Fruit fly (Drosophila melanogaster) whole organism, embryonic: ENCODE measurements around the gene CG11843.

Experiments
- Ada2b ChIP-seq: fragments of 200-800 bp; sonication (Bioruptor generic); IDR thresholded peaks from 2 replicates; pipeline ENCODE4 v1.3.6; 2022; ENCODE audit warnings: missing biosample characterization, missing genetic modification characterization
- Bdp1 ChIP-seq: fragments of 200-800 bp; sonication (Bioruptor generic); optimal IDR thresholded peaks from 3 replicates; lab custom pipeline; 2016; ENCODE audit warnings: missing biosample characterization, missing genetic modification characterization
- CG10654 ChIP-seq: fragments of 200-800 bp; sonication (Bioruptor generic); optimal IDR thresholded peaks from 2 replicates; lab custom pipeline; 2016; ENCODE audit warnings: missing biosample characterization, missing genetic modification characterization
- CG11093 ChIP-seq: fragments of 200-800 bp; sonication (Bioruptor generic); IDR thresholded peaks from 3 replicates; pipeline ENCODE4 v1.3.6; 2022; ENCODE audit warnings: missing biosample characterization, missing genetic modification characterization
- CG13123 ChIP-seq: fragments of 200-800 bp; sonication (Bioruptor generic); optimal IDR thresholded peaks from 2 replicates; lab custom pipeline; 2016; ENCODE audit warnings: missing biosample characterization, missing genetic modification characterization
- CG13775 ChIP-seq: fragments of 200-800 bp; sonication (Bioruptor generic); optimal IDR thresholded peaks from 3 replicates; lab custom pipeline; 2017; ENCODE audit warnings: missing biosample characterization, mild to moderate bottlenecking, missing genetic modification characterization
- CG13894 ChIP-seq: fragments of 200-800 bp; sonication (Bioruptor generic); optimal IDR thresholded peaks from 3 replicates; lab custom pipeline; 2018; ENCODE audit warnings: missing biosample characterization, mild to moderate bottlenecking, missing genetic modification characterization, moderate library complexity
- CG14441 ChIP-seq: fragments of 200-800 bp; sonication (Bioruptor generic); IDR thresholded peaks from 2 replicates; pipeline ENCODE4 v1.3.6; 2022; ENCODE audit warnings: missing biosample characterization, missing genetic modification characterization
- CG14710 ChIP-seq: fragments of 200-800 bp; sonication (Bioruptor generic); optimal IDR thresholded peaks from 3 replicates; lab custom pipeline; 2019; ENCODE audit warnings: missing biosample characterization, mild to moderate bottlenecking, missing genetic modification characterization, moderate library complexity
- CG14965 ChIP-seq: fragments of 200-800 bp; sonication (Bioruptor generic); optimal IDR thresholded peaks from 2 replicates; lab custom pipeline; 2016; ENCODE audit warnings: missing biosample characterization, missing genetic modification characterization, borderline replicate concordance
- CG17385 ChIP-seq: fragments of 200-800 bp; sonication (Bioruptor generic); optimal IDR thresholded peaks from 3 replicates; lab custom pipeline; 2018; ENCODE audit warnings: missing biosample characterization, mild to moderate bottlenecking, missing genetic modification characterization
- CG18476 ChIP-seq: fragments of 200-800 bp; sonication (Bioruptor generic); optimal IDR thresholded peaks from 2 replicates; lab custom pipeline; 2016; ENCODE audit warnings: missing biosample characterization, mild to moderate bottlenecking, missing genetic modification characterization
- CG18764 ChIP-seq: fragments of 200-800 bp; sonication (Bioruptor generic); optimal IDR thresholded peaks from 3 replicates; lab custom pipeline; 2016; ENCODE audit warnings: missing biosample characterization, missing genetic modification characterization
- CG2678 ChIP-seq: fragments of 200-800 bp; sonication (Bioruptor generic); optimal IDR thresholded peaks from 3 replicates; lab custom pipeline; 2019; ENCODE audit warnings: missing biosample characterization, mild to moderate bottlenecking, missing genetic modification characterization, moderate library complexity
- CG2875 ChIP-seq: fragments of 200-800 bp; sonication (Bioruptor generic); optimal IDR thresholded peaks from 2 replicates; lab custom pipeline; 2017; ENCODE audit warnings: missing biosample characterization, mild to moderate bottlenecking, missing genetic modification characterization, missing genetic modification reagents
- CG32772 ChIP-seq: fragments of 200-800 bp; sonication (Bioruptor generic); IDR thresholded peaks from 2 replicates; pipeline ENCODE4 v1.3.6; 2022; ENCODE audit warnings: missing biosample characterization, missing genetic modification characterization
- CG34376 ChIP-seq: fragments of 200-800 bp; sonication (Bioruptor generic); optimal IDR thresholded peaks from 2 replicates; lab custom pipeline; 2018; ENCODE audit warnings: missing biosample characterization, mild to moderate bottlenecking, missing genetic modification characterization
- CG4360 ChIP-seq: fragments of 200-800 bp; sonication (Bioruptor generic); IDR thresholded peaks from 2 replicates; pipeline ENCODE4 v1.3.6; 2022; ENCODE audit warnings: missing biosample characterization, missing genetic modification characterization
- CG43689 ChIP-seq: fragments of 200-800 bp; sonication (Bioruptor generic); IDR thresholded peaks from 2 replicates; pipeline ENCODE4 v1.3.6; 2022; ENCODE audit warnings: missing biosample characterization, missing genetic modification characterization
- CG4730 ChIP-seq: fragments of 200-800 bp; sonication (Bioruptor generic); IDR thresholded peaks from 2 replicates; pipeline ENCODE4 v1.3.6; 2022; ENCODE audit warnings: missing biosample characterization, missing genetic modification characterization
- CG5953 ChIP-seq: fragments of 200-800 bp; sonication (Bioruptor generic); IDR thresholded peaks from 2 replicates; pipeline ENCODE4 v1.3.6; 2022; ENCODE audit warnings: missing biosample characterization, missing genetic modification characterization
- CG6654 ChIP-seq: fragments of 200-800 bp; sonication (Bioruptor generic); optimal IDR thresholded peaks from 2 replicates; lab custom pipeline; 2017; ENCODE audit warnings: missing biosample characterization, mild to moderate bottlenecking, missing genetic modification characterization
- CG7928 ChIP-seq: fragments of 200-800 bp; sonication (Bioruptor generic); optimal IDR thresholded peaks from 2 replicates; lab custom pipeline; 2017; ENCODE audit warnings: missing biosample characterization, mild to moderate bottlenecking, missing genetic modification characterization
- CG8281 ChIP-seq: fragments of 200-800 bp; sonication (Bioruptor generic); optimal IDR thresholded peaks from 2 replicates; lab custom pipeline; 2018; ENCODE audit warnings: missing biosample characterization, mild to moderate bottlenecking, missing genetic modification characterization, moderate library complexity
- CG8359 ChIP-seq: fragments of 200-800 bp; sonication (Bioruptor generic); optimal IDR thresholded peaks from 2 replicates; lab custom pipeline; 2017; ENCODE audit warnings: missing biosample characterization, mild to moderate bottlenecking, missing genetic modification characterization, borderline replicate concordance
- CG8924 ChIP-seq: fragments of 200-800 bp; optimal IDR thresholded peaks from 3 replicates; lab custom pipeline; 2019; ENCODE audit warnings: missing biosample characterization, mild to moderate bottlenecking, missing genetic modification characterization, moderate library complexity
- CG9215 ChIP-seq: fragments of 200-800 bp; sonication (Bioruptor generic); IDR thresholded peaks from 2 replicates; pipeline ENCODE4 v1.3.6; 2022; ENCODE audit warnings: missing biosample characterization, missing genetic modification characterization
- CG9437 ChIP-seq: fragments of 200-800 bp; sonication (Bioruptor generic); optimal IDR thresholded peaks from 2 replicates; lab custom pipeline; 2018; ENCODE audit warnings: missing biosample characterization, mild to moderate bottlenecking, missing genetic modification characterization
- CG9609 ChIP-seq: fragments of 200-800 bp; sonication (Bioruptor generic); optimal IDR thresholded peaks from 3 replicates; lab custom pipeline; 2016; ENCODE audit warnings: missing biosample characterization, missing genetic modification characterization
- CG9932 ChIP-seq: fragments of 200-800 bp; sonication (Bioruptor generic); IDR thresholded peaks from 2 replicates; pipeline ENCODE4 v1.3.6; 2022; ENCODE audit warnings: missing biosample characterization, missing genetic modification characterization
- CHES-1-like ChIP-seq: fragments of 200-800 bp; sonication (Bioruptor generic); optimal IDR thresholded peaks from 2 replicates; lab custom pipeline; 2016; ENCODE audit warnings: missing biosample characterization, missing genetic modification characterization
- Chrac-16 ChIP-seq: fragments of 200-800 bp; sonication (Bioruptor generic); optimal IDR thresholded peaks from 3 replicates; lab custom pipeline; 2016; ENCODE audit warnings: missing biosample characterization, missing genetic modification characterization
- D19B ChIP-seq: fragments of 200-800 bp; sonication (Bioruptor generic); optimal IDR thresholded peaks from 2 replicates; lab custom pipeline; 2017; ENCODE audit warnings: missing biosample characterization, mild to moderate bottlenecking, missing genetic modification characterization
- Ets65A ChIP-seq: fragments of 200-800 bp; sonication (Bioruptor generic); peaks from one replicate; lab custom pipeline; 2016; ENCODE audit warnings: missing biosample characterization, missing genetic modification characterization
- Fer1 ChIP-seq: fragments of 200-800 bp; sonication (Bioruptor generic); optimal IDR thresholded peaks from 2 replicates; lab custom pipeline; 2017; ENCODE audit warnings: missing biosample characterization, mild to moderate bottlenecking, missing genetic modification characterization
- HLH3B ChIP-seq: fragments of 200-800 bp; sonication (Bioruptor generic); IDR thresholded peaks from 2 replicates; pipeline ENCODE4 v1.3.6; 2022; ENCODE audit warnings: missing biosample characterization, missing genetic modification characterization
- Hsf ChIP-seq: fragments of 200-800 bp; sonication (Bioruptor generic); optimal IDR thresholded peaks from 3 replicates; lab custom pipeline; 2016; ENCODE audit warnings: missing biosample characterization, missing genetic modification characterization
- Mes4 ChIP-seq: fragments of 200-800 bp; sonication (Bioruptor generic); optimal IDR thresholded peaks from 2 replicates; lab custom pipeline; 2016; ENCODE audit warnings: missing biosample characterization, missing genetic modification characterization
- Pdp1 ChIP-seq, 2 experiments: fragments of 200-800 bp; sonication (Bioruptor generic); optimal IDR thresholded peaks; 3 replicates each; lab custom pipeline; 2016; ENCODE audit warnings: missing biosample characterization in 2 of 2, missing genetic modification characterization in 2 of 2, mild to moderate bottlenecking in 1 of 2, moderate library complexity in 1 of 2
- Poxn ChIP-seq: fragments of 200-800 bp; sonication (Bioruptor generic); IDR thresholded peaks from 2 replicates; pipeline ENCODE4 v1.3.6; 2022; ENCODE audit warnings: missing biosample characterization, missing genetic modification characterization
- Sox100B ChIP-seq: fragments of 200-800 bp; sonication (Bioruptor generic); optimal IDR thresholded peaks from 3 replicates; lab custom pipeline; 2018; ENCODE audit warnings: missing biosample characterization, mild to moderate bottlenecking, missing genetic modification characterization
- Xrp1 ChIP-seq: fragments of 200-800 bp; sonication (Bioruptor generic); IDR thresholded peaks from 2 replicates; pipeline ENCODE4 v1.3.6; 2022; ENCODE audit warnings: missing biosample characterization, missing genetic modification characterization
- aop ChIP-seq: fragments of 200-800 bp; sonication (Bioruptor generic); IDR thresholded peaks from 2 replicates; pipeline ENCODE4 v1.3.6; 2022; ENCODE audit warnings: missing biosample characterization, missing genetic modification characterization
- ci ChIP-seq: fragments of 200-800 bp; sonication (Bioruptor generic); IDR thresholded peaks from 3 replicates; pipeline ENCODE4 v1.3.6; 2022; ENCODE audit warnings: missing biosample characterization, missing genetic modification characterization
- disco-r ChIP-seq: fragments of 200-800 bp; sonication (Bioruptor generic); optimal IDR thresholded peaks from 2 replicates; lab custom pipeline; 2016; ENCODE audit warnings: missing biosample characterization, missing genetic modification characterization
- lab ChIP-seq: fragments of 200-800 bp; sonication (Bioruptor generic); optimal IDR thresholded peaks from 3 replicates; lab custom pipeline; 2017; ENCODE audit warnings: missing biosample characterization, missing genetic modification characterization, mild to moderate bottlenecking, moderate library complexity, missing genetic modification reagents
- nerfin-1 ChIP-seq: fragments of 200-800 bp; sonication (Bioruptor generic); optimal IDR thresholded peaks from 3 replicates; lab custom pipeline; 2019; ENCODE audit warnings: missing biosample characterization, mild to moderate bottlenecking, missing genetic modification characterization, moderate library complexity
- run ChIP-seq: fragments of 200-800 bp; sonication (Bioruptor generic); optimal IDR thresholded peaks from 3 replicates; lab custom pipeline; 2018; ENCODE audit warnings: missing biosample characterization, mild to moderate bottlenecking, missing genetic modification characterization
- sens ChIP-seq: fragments of 200-800 bp; sonication (Bioruptor generic); peaks from one replicate; lab custom pipeline; 2016; ENCODE audit warnings: missing biosample characterization, missing genetic modification characterization
- toy ChIP-seq: fragments of 200-800 bp; sonication (Bioruptor generic); IDR thresholded peaks from 2 replicates; pipeline ENCODE4 v1.3.6; 2022; ENCODE audit warnings: missing biosample characterization, missing genetic modification characterization

CG11843 gene

dm6 chr3R:29040526-29041195 lies 13.5 kb upstream of the CG11843 start (continued):
- 0 out of 2 replicates have a peak, but pooled peaks have one; percentile 14 for TF ChIP-seq CG9215 (GFP tag; lab: Robert Waterston, UW)
- TF ChIP-seq Chrac-16 (GFP tag; lab: Kevin White, UChicago), result peak; percentile 20
- TF ChIP-seq CG8281, result peak; percentile 48
- TF ChIP-seq CG18476, result peak; percentile 23
- TF ChIP-seq CG14710 (tag; lab: Kevin White, UChicago), result peak; percentile 40
- TF ChIP-seq CG4730 (GFP tag; lab: Robert Waterston, UW), result no peak
- TF ChIP-seq lab (GFP tag; lab: Kevin White, UChicago), result no peak
- no peak for TF ChIP-seq CG2678 (tag; lab: Kevin White, UChicago)
- TF ChIP-seq nerfin-1 (tag; lab: Kevin White, UChicago), result peak; percentile 61
- no peak for TF ChIP-seq CG7928 (GFP tag; lab: Kevin White, UChicago)
- TF ChIP-seq CG6654 (GFP tag; lab: Kevin White, UChicago), result peak; percentile 42
- TF ChIP-seq Pdp1 (GFP tag; optimal IDR thresholded peaks at IDR 0.05; lab: Kevin White, UChicago), result peak in 1 of 2 experiments; percentile 12
- peak; percentile 76 for TF ChIP-seq Fer1
- peak; percentile 81 for TF ChIP-seq CG9437
- 0 out of 2 replicates have a peak, but pooled peaks have one; percentile 18 for TF ChIP-seq CG43689 (GFP tag; lab: Robert Waterston, UW)
- peak; percentile 51; the same call in 1 of the 3 replicates for TF ChIP-seq CG11093
- no peak for TF ChIP-seq aop (GFP tag; lab: Robert Waterston, UW)
- peak; percentile 12 for TF ChIP-seq CG34376 (GFP tag; lab: Kevin White, UChicago)
- TF ChIP-seq CG9609 (GFP tag; lab: Kevin White, UChicago), result no peak
- peak; percentile 51 for TF ChIP-seq CG13775 (GFP tag; lab: Kevin White, UChicago)
- no peak for TF ChIP-seq CG14965 (GFP tag; lab: Kevin White, UChicago)
- TF ChIP-seq CG17385 (GFP tag; lab: Kevin White, UChicago), result peak; percentile 75
- TF ChIP-seq CG18764 (GFP tag; lab: Kevin White, UChicago), result peak; percentile 69
- no peak for TF ChIP-seq CHES-1-like (GFP tag; lab: Kevin White, UChicago)
- TF ChIP-seq CG8924 (tag; lab: Kevin White, UChicago), result peak; percentile 76
- peak; percentile 42; the same call in 1 of the 2 replicates for TF ChIP-seq CG9932 (GFP tag; lab: Robert Waterston, UW)
- no peak for TF ChIP-seq CG4360 (GFP tag; lab: Robert Waterston, UW)
- TF ChIP-seq Xrp1 (GFP tag; lab: Robert Waterston, UW), result peak; percentile 48; the same call in 1 of the 2 replicates
- peak; percentile 59 for TF ChIP-seq D19B
- no peak for TF ChIP-seq CG13894 (tag; lab: Kevin White, UChicago)
- no peak for TF ChIP-seq CG8359 (GFP tag; lab: Kevin White, UChicago)
- TF ChIP-seq Bdp1, result no peak
- peak; percentile 61 for TF ChIP-seq CG10654
- TF ChIP-seq Sox100B (GFP tag; lab: Kevin White, UChicago), result peak; percentile 87
- TF ChIP-seq CG13123 (GFP tag; lab: Kevin White, UChicago), result no peak
- 0 out of 2 replicates have a peak, but pooled peaks have one; percentile 9 for TF ChIP-seq toy
- peak; percentile 57 for TF ChIP-seq CG14441 (GFP tag; lab: Robert Waterston, UW)
- TF ChIP-seq CG32772 (GFP tag; lab: Robert Waterston, UW), result peak; percentile 25; the same call in 1 of the 2 replicates
- TF ChIP-seq Hsf, result peak; percentile 32
- TF ChIP-seq CG2875, result peak; percentile 2
- no peak for TF ChIP-seq disco-r (GFP tag; lab: Kevin White, UChicago)
- 0 out of 3 replicates have a peak, but pooled peaks have one; percentile 7 for TF ChIP-seq ci (GFP tag; lab: Robert Waterston, UW)
- peak; percentile 78 for TF ChIP-seq sens (GFP tag; lab: Kevin White, UChicago)
- no peak for TF ChIP-seq Poxn (GFP tag; lab: Robert Waterston, UW)
- no peak for TF ChIP-seq CG5953
- peak; percentile 77 for TF ChIP-seq run (tag; lab: Kevin White, UChicago)
- no peak for TF ChIP-seq Mes4 (GFP tag; lab: Kevin White, UChicago)
- peak; percentile 46; the same call in 1 of the 2 replicates for TF ChIP-seq HLH3B (GFP tag; lab: Robert Waterston, UW)
- TF ChIP-seq Ets65A, result peak; percentile 89
- peak; percentile 28 for TF ChIP-seq Ada2b (GFP tag; lab: Robert Waterston, UW)
